Worm (Caenorhabditis elegans) whole organism, L4 larva: Measurements from ENCODE around the gene T16G1.2.

Source experiments
- aly-2 ChIP-seq: sonication (generic microtip); optimal IDR thresholded peaks from 2 replicates; lab custom pipeline; 2018; ENCODE audit warnings: missing biosample characterization, missing genetic modification characterization
- ama-1 ChIP-seq: fragments of 150-350 bp; optimal IDR thresholded peaks from 2 replicates; lab custom pipeline; 2014; ENCODE audit warnings: inconsistent platforms, mixed read lengths
- cey-2 ChIP-seq: sonication (generic microtip); optimal IDR thresholded peaks from 3 replicates; lab custom pipeline; 2017; ENCODE audit warnings: missing genetic modification characterization, mild to moderate bottlenecking, missing compliant biosample characterization, antibody characterized with exemption, borderline replicate concordance; ENCODE audit not compliant: insufficient read depth
- dpl-1 ChIP-seq: fragments of 150-350 bp; optimal IDR thresholded peaks from 2 replicates; lab custom pipeline; 2014; ENCODE audit warnings: missing biosample characterization, missing genetic modification reagents, missing genetic modification characterization
- nhr-28 ChIP-seq: fragments of 150-350 bp; optimal IDR thresholded peaks from 2 replicates; lab custom pipeline; 2014; ENCODE audit warnings: missing biosample characterization, missing genetic modification characterization
- nhr-77 ChIP-seq: fragments of 150-350 bp; optimal IDR thresholded peaks from 2 replicates; lab custom pipeline; 2014; ENCODE audit warnings: missing biosample characterization, missing genetic modification characterization
- unc-62 ChIP-seq, 3 experiments: fragments of 150-350 bp in 1 of 3; sonication (generic microtip); optimal IDR thresholded peaks in 2 of 3; peaks in 1 of 3; 1 replicate in 1 of 3; 2 replicates in 2 of 3; lab custom pipeline; 2014 to 2017; ENCODE audit warnings: missing biosample characterization in 3 of 3, missing genetic modification characterization in 3 of 3, missing genetic modification reagents in 3 of 3, missing genotype in 1 of 3

ce11 chrV:12953702-12954101 lies 24.4 kb downstream of the T16G1.2 start, which contains the start of gene eif-3.K:
- TF ChIP-seq ama-1 = no peak
- TF ChIP-seq nhr-28 (tag; lab: Kevin White, UChicago) = no peak
- TF ChIP-seq nhr-77 (tag; lab: Kevin White, UChicago) = no peak
- TF ChIP-seq unc-62 (GFP tag; optimal IDR thresholded peaks at IDR 0.05 in 1 of 2; lab: Kevin White, UChicago) = peak in 1 of 2 experiments; percentile 24
- TF ChIP-seq unc-62 (tag; optimal IDR thresholded peaks at IDR 0.05; lab: Kevin White, UChicago) = no peak
- no peak for TF ChIP-seq cey-2 (tag; lab: Kevin White, UChicago)
- no peak for TF ChIP-seq aly-2 (tag; lab: Kevin White, UChicago)
- no peak for TF ChIP-seq dpl-1 (GFP tag; lab: Kevin White, UChicago)
